Fruit fly (Drosophila melanogaster) whole organism, embryonic: Measurements from ENCODE around the gene CG43055.

ENCODE experiments used
- B-H1 ChIP-seq: fragments of 200-800 bp; sonication (Bioruptor generic); IDR thresholded peaks from 3 replicates; pipeline ENCODE4 v1.3.6; 2022; ENCODE audit warnings: missing biosample characterization, missing genetic modification characterization
- CG10147 ChIP-seq: fragments of 200-800 bp; sonication (Bioruptor generic); optimal IDR thresholded peaks from 2 replicates; lab custom pipeline; 2019; ENCODE audit warnings: missing biosample characterization, mild to moderate bottlenecking, missing genetic modification characterization, moderate library complexity
- CG11093 ChIP-seq: fragments of 200-800 bp; sonication (Bioruptor generic); IDR thresholded peaks from 3 replicates; pipeline ENCODE4 v1.3.6; 2022; ENCODE audit warnings: missing biosample characterization, missing genetic modification characterization
- CG12236 ChIP-seq: fragments of 200-800 bp; sonication (Bioruptor generic); optimal IDR thresholded peaks from 2 replicates; lab custom pipeline; 2016; ENCODE audit warnings: missing biosample characterization, missing genetic modification characterization
- CG14014 ChIP-seq: fragments of 200-800 bp; sonication (Bioruptor generic); IDR thresholded peaks from 2 replicates; pipeline ENCODE4 v1.3.6; 2022; ENCODE audit warnings: missing biosample characterization, missing genetic modification characterization
- CG1647 ChIP-seq: fragments of 200-800 bp; sonication (Bioruptor generic); optimal IDR thresholded peaks from 3 replicates; lab custom pipeline; 2016; ENCODE audit warnings: missing biosample characterization, missing genetic modification characterization
- CG16779 ChIP-seq: fragments of 200-800 bp; sonication (Bioruptor generic); IDR thresholded peaks from 2 replicates; pipeline ENCODE4 v1.3.6; 2022; ENCODE audit warnings: missing biosample characterization, missing genetic modification characterization
- CG17912 ChIP-seq: fragments of 200-800 bp; sonication (Bioruptor generic); optimal IDR thresholded peaks from 2 replicates; lab custom pipeline; 2018; ENCODE audit warnings: missing biosample characterization, mild to moderate bottlenecking, missing genetic modification characterization
- CG30020 ChIP-seq: fragments of 200-800 bp; optimal IDR thresholded peaks from 2 replicates; lab custom pipeline; 2019; ENCODE audit warnings: missing biosample characterization, mild to moderate bottlenecking, missing genetic modification characterization, moderate library complexity
- CG3065 ChIP-seq: fragments of 200-800 bp; sonication (Bioruptor generic); optimal IDR thresholded peaks from 2 replicates; lab custom pipeline; 2016; ENCODE audit warnings: missing biosample characterization, missing genetic modification characterization
- CG31441 ChIP-seq: fragments of 200-800 bp; sonication (Bioruptor generic); IDR thresholded peaks from 2 replicates; pipeline ENCODE4 v1.3.6; 2022; ENCODE audit warnings: missing biosample characterization, missing genetic modification characterization
- CG4424 ChIP-seq: fragments of 200-800 bp; sonication (Bioruptor generic); optimal IDR thresholded peaks from 3 replicates; lab custom pipeline; 2016; ENCODE audit warnings: missing biosample characterization, missing genetic modification characterization
- CG4730 ChIP-seq: fragments of 200-800 bp; sonication (Bioruptor generic); IDR thresholded peaks from 2 replicates; pipeline ENCODE4 v1.3.6; 2022; ENCODE audit warnings: missing biosample characterization, missing genetic modification characterization
- CG4854 ChIP-seq: fragments of 200-800 bp; sonication (Bioruptor generic); optimal IDR thresholded peaks from 2 replicates; lab custom pipeline; 2016; ENCODE audit warnings: missing biosample characterization, missing genetic modification characterization, inconsistent platforms
- CG6254 ChIP-seq: fragments of 200-800 bp; sonication (Bioruptor generic); optimal IDR thresholded peaks from 3 replicates; lab custom pipeline; 2017; ENCODE audit warnings: mild to moderate bottlenecking, missing biosample characterization, missing genetic modification reagents, missing genetic modification characterization
- CG7556 ChIP-seq: fragments of 200-800 bp; sonication (Bioruptor generic); optimal IDR thresholded peaks from 2 replicates; lab custom pipeline; 2017; ENCODE audit warnings: missing biosample characterization, mild to moderate bottlenecking, missing genetic modification characterization
- CG7987 ChIP-seq: fragments of 200-800 bp; sonication (Bioruptor generic); optimal IDR thresholded peaks from 2 replicates; lab custom pipeline; 2018; ENCODE audit warnings: missing biosample characterization, mild to moderate bottlenecking, missing genetic modification characterization, moderate library complexity
- CG9876 ChIP-seq: fragments of 200-800 bp; sonication (Bioruptor generic); optimal IDR thresholded peaks from 2 replicates; lab custom pipeline; 2016; ENCODE audit warnings: missing biosample characterization, missing genetic modification characterization
- CTCF ChIP-seq: fragments of 200-800 bp; sonication (Bioruptor generic); optimal IDR thresholded peaks from 2 replicates; lab custom pipeline; 2017; ENCODE audit warnings: missing biosample characterization, mild to moderate bottlenecking, missing genetic modification characterization, moderate library complexity
- Dek ChIP-seq: fragments of 200-800 bp; sonication (Bioruptor generic); optimal IDR thresholded peaks from 3 replicates; lab custom pipeline; 2019; ENCODE audit warnings: missing biosample characterization, mild to moderate bottlenecking, missing genetic modification characterization, moderate library complexity
- Ets97D ChIP-seq: fragments of 200-800 bp; sonication (Bioruptor generic); optimal IDR thresholded peaks from 3 replicates; lab custom pipeline; 2016; ENCODE audit warnings: missing biosample characterization, missing genetic modification characterization
- HLH54F ChIP-seq: fragments of 200-800 bp; sonication (Bioruptor generic); optimal IDR thresholded peaks from 3 replicates; lab custom pipeline; 2016; ENCODE audit warnings: missing biosample characterization, missing genetic modification characterization
- Hand ChIP-seq: fragments of 200-800 bp; sonication (Bioruptor generic); optimal IDR thresholded peaks from 2 replicates; lab custom pipeline; 2017; ENCODE audit warnings: mild to moderate bottlenecking, missing biosample characterization, missing genetic modification reagents, missing genetic modification characterization
- HmgZ ChIP-seq: fragments of 200-800 bp; sonication (Bioruptor generic); optimal IDR thresholded peaks from 2 replicates; lab custom pipeline; 2018; ENCODE audit warnings: missing biosample characterization, mild to moderate bottlenecking, missing genetic modification characterization
- Hmx ChIP-seq: fragments of 200-800 bp; sonication (Bioruptor generic); optimal IDR thresholded peaks from 2 replicates; lab custom pipeline; 2016; ENCODE audit warnings: missing biosample characterization, missing genetic modification characterization
- Lhr ChIP-seq: fragments of 200-800 bp; sonication (Bioruptor generic); optimal IDR thresholded peaks from 3 replicates; lab custom pipeline; 2017; ENCODE audit warnings: mild to moderate bottlenecking, missing biosample characterization, missing genetic modification reagents, missing genetic modification characterization
- Med ChIP-seq: fragments of 200-800 bp; sonication (Bioruptor generic); peaks from one replicate; lab custom pipeline; 2016; ENCODE audit warnings: missing biosample characterization, missing genetic modification characterization, mild to moderate bottlenecking, inconsistent platforms, moderate library complexity
- Meics ChIP-seq: fragments of 200-800 bp; sonication (Bioruptor generic); optimal IDR thresholded peaks from 2 replicates; lab custom pipeline; 2017; ENCODE audit warnings: missing biosample characterization, mild to moderate bottlenecking, missing genetic modification characterization
- NC2α ChIP-seq: fragments of 200-800 bp; sonication (Bioruptor generic); optimal IDR thresholded peaks from 2 replicates; lab custom pipeline; 2016; ENCODE audit warnings: missing biosample characterization, missing genetic modification characterization
- Poxn ChIP-seq: fragments of 200-800 bp; sonication (Bioruptor generic); IDR thresholded peaks from 2 replicates; pipeline ENCODE4 v1.3.6; 2022; ENCODE audit warnings: missing biosample characterization, missing genetic modification characterization
- cad ChIP-seq: fragments of >200 bp; optimal IDR thresholded peaks from 2 replicates; lab custom pipeline; 2017; ENCODE audit warnings: missing biosample characterization, missing genetic modification characterization
- dan ChIP-seq: fragments of 200-800 bp; sonication (Bioruptor generic); IDR thresholded peaks from 2 replicates; pipeline ENCODE4 v1.3.6; 2022; ENCODE audit warnings: missing biosample characterization, missing genetic modification characterization
- danr ChIP-seq: fragments of 200-800 bp; sonication (Bioruptor generic); IDR thresholded peaks from 2 replicates; pipeline ENCODE4 v1.3.6; 2022; ENCODE audit warnings: missing biosample characterization, missing genetic modification characterization
- dpn ChIP-seq, 2 experiments: fragments of 200-800 bp; sonication (Bioruptor generic); optimal IDR thresholded peaks; 3 replicates each; lab custom pipeline; 2016; ENCODE audit warnings: missing biosample characterization in 2 of 2, missing genetic modification characterization in 2 of 2
- ems ChIP-seq: fragments of 200-800 bp; sonication (Bioruptor generic); optimal IDR thresholded peaks from 3 replicates; lab custom pipeline; 2016; ENCODE audit warnings: missing biosample characterization, missing genetic modification characterization
- esg ChIP-seq: fragments of 200-800 bp; sonication (Bioruptor generic); conservative IDR thresholded peaks from 2 replicates; pipeline ENCODE4 v1.3.6; 2022; ENCODE audit warnings: missing biosample characterization, missing genetic modification characterization
- gcm ChIP-seq: fragments of 200-800 bp; sonication (Bioruptor generic); optimal IDR thresholded peaks from 2 replicates; lab custom pipeline; 2019; ENCODE audit warnings: missing biosample characterization, mild to moderate bottlenecking, missing genetic modification characterization, moderate library complexity
- h ChIP-seq: fragments of >200 bp; optimal IDR thresholded peaks from 2 replicates; lab custom pipeline; 2017
- jumu ChIP-seq: fragments of 200-800 bp; sonication (Bioruptor generic); optimal IDR thresholded peaks from 3 replicates; lab custom pipeline; 2016; ENCODE audit warnings: missing biosample characterization, missing genetic modification characterization
- luna ChIP-seq: fragments of 200-800 bp; sonication (Bioruptor generic); optimal IDR thresholded peaks from 2 replicates; lab custom pipeline; 2016; ENCODE audit warnings: missing biosample characterization, missing genetic modification characterization
- oc ChIP-seq: fragments of 200-800 bp; sonication (Bioruptor generic); optimal IDR thresholded peaks from 2 replicates; lab custom pipeline; 2018; ENCODE audit warnings: missing biosample characterization, mild to moderate bottlenecking, missing genetic modification characterization, moderate library complexity
- odd ChIP-seq: fragments of 200-800 bp; sonication (Bioruptor generic); optimal IDR thresholded peaks from 2 replicates; lab custom pipeline; 2017; ENCODE audit warnings: missing biosample characterization, mild to moderate bottlenecking, missing genetic modification characterization
- pan ChIP-seq, 4 experiments: fragments of >200 bp in 3 of 4; fragments of 200-800 bp in 1 of 4; sonication (Bioruptor generic) in 1 of 4; optimal IDR thresholded peaks in 3 of 4; IDR thresholded peaks in 1 of 4; 2 replicates each; pipeline versions ENCODE4 v1.3.6 to Lab custom; 2017 to 2022; ENCODE audit warnings: missing biosample characterization in 2 of 4, missing genetic modification characterization in 2 of 4, mixed read lengths in 1 of 4
- pum ChIP-seq: fragments of 200-800 bp; sonication (Bioruptor generic); optimal IDR thresholded peaks from 2 replicates; lab custom pipeline; 2016; ENCODE audit warnings: missing biosample characterization, missing genetic modification characterization
- pzg ChIP-seq: fragments of 200-800 bp; sonication (Bioruptor generic); optimal IDR thresholded peaks from 3 replicates; lab custom pipeline; 2018; ENCODE audit warnings: missing biosample characterization, mild to moderate bottlenecking, missing genetic modification characterization, moderate library complexity
- salm ChIP-seq: fragments of 200-800 bp; sonication (Bioruptor generic); optimal IDR thresholded peaks from 2 replicates; lab custom pipeline; 2018; ENCODE audit warnings: missing biosample characterization, mild to moderate bottlenecking, missing genetic modification characterization
- sim ChIP-seq: fragments of 200-800 bp; sonication (Bioruptor generic); IDR thresholded peaks from 2 replicates; pipeline ENCODE4 v1.3.6; 2022; ENCODE audit warnings: missing biosample characterization, missing genetic modification characterization
- sna ChIP-seq: fragments of 200-800 bp; sonication (Bioruptor generic); IDR thresholded peaks from 2 replicates; pipeline ENCODE4 v1.3.6; 2022; ENCODE audit warnings: missing biosample characterization, missing genetic modification characterization; ENCODE audit not compliant: partially characterized antibody
- sr ChIP-seq: fragments of 200-800 bp; sonication (Bioruptor generic); IDR thresholded peaks from 3 replicates; pipeline ENCODE4 v1.3.6; 2022; ENCODE audit warnings: missing biosample characterization, missing genetic modification characterization
- unc-4 ChIP-seq: fragments of 200-800 bp; sonication (Bioruptor generic); IDR thresholded peaks from 2 replicates; pipeline ENCODE4 v1.3.6; 2022; ENCODE audit warnings: missing biosample characterization, missing genetic modification characterization; ENCODE audit not compliant: partially characterized antibody
- wor ChIP-seq: fragments of 200-800 bp; sonication (Bioruptor generic); IDR thresholded peaks from 2 replicates; pipeline ENCODE4 v1.3.6; 2022; ENCODE audit warnings: missing biosample characterization, missing genetic modification characterization

CG43055 gene

dm6 chr2L:4454009-4454689 is 43.2 kb downstream of the CG43055 start, which contains the start of the genes Secp43 and ND-B8 (continued):
- TF ChIP-seq oc (tag; lab: Kevin White, UChicago), result no peak
- peak; percentile 73 for TF ChIP-seq HmgZ (tag; lab: Kevin White, UChicago)
- TF ChIP-seq NC2α (GFP tag; lab: Kevin White, UChicago), result no peak
- TF ChIP-seq CG9876 (GFP tag; lab: Kevin White, UChicago), result no peak
- no peak for TF ChIP-seq danr (GFP tag; lab: Robert Waterston, UW)
- TF ChIP-seq Med (GFP tag; lab: Kevin White, UChicago), result peak; percentile 81
- TF ChIP-seq salm (tag; lab: Kevin White, UChicago), result no peak
- no peak for TF ChIP-seq gcm (GFP tag; lab: Kevin White, UChicago)
- no peak for TF ChIP-seq CG7556 (GFP tag; lab: Kevin White, UChicago)
- no peak for TF ChIP-seq CG14014 (GFP tag; lab: Robert Waterston, UW)
- no peak for TF ChIP-seq wor (GFP tag; lab: Robert Waterston, UW)
- peak; percentile 72 for TF ChIP-seq CTCF (GFP tag; lab: Kevin White, UChicago)
- no peak for TF ChIP-seq CG3065 (GFP tag; lab: Kevin White, UChicago)
- TF ChIP-seq pan (optimal IDR thresholded peaks at IDR 0.05; lab: Kevin White, UChicago), result no peak
- no peak for TF ChIP-seq pan (GFP tag; optimal IDR thresholded peaks at IDR 0.05 in 1 of 2, IDR thresholded peaks at IDR 0.05 in 1 of 2)
- TF ChIP-seq CG10147 (GFP tag; lab: Kevin White, UChicago), result peak; percentile 0
- TF ChIP-seq pzg (GFP tag; lab: Kevin White, UChicago), result peak; percentile 91
- no peak for TF ChIP-seq luna (GFP tag; lab: Kevin White, UChicago)
- TF ChIP-seq esg, result no peak
- TF ChIP-seq odd, result no peak
- TF ChIP-seq CG30020, result peak; percentile 18
- peak; percentile 11 for TF ChIP-seq CG17912
- TF ChIP-seq Hand (GFP tag; lab: Kevin White, UChicago), result no peak
- TF ChIP-seq Dek, result peak; percentile 27
- no peak for TF ChIP-seq CG4854 (GFP tag; lab: Kevin White, UChicago)
- no peak for TF ChIP-seq pum (GFP tag; lab: Kevin White, UChicago)
- no peak for TF ChIP-seq dpn (GFP tag; optimal IDR thresholded peaks at IDR 0.05; lab: Kevin White, UChicago)
- no peak for TF ChIP-seq CG7987 (GFP tag; lab: Kevin White, UChicago)
- no peak for TF ChIP-seq HLH54F
- TF ChIP-seq h (lab: Kevin White, UChicago), result no peak
- peak; percentile 44; the same call in 1 of the 2 replicates for TF ChIP-seq sna (GFP tag; lab: Robert Waterston, UW)
- no peak for TF ChIP-seq ems (GFP tag; lab: Kevin White, UChicago)
- TF ChIP-seq cad (GFP tag; lab: Kevin White, UChicago), result no peak
- TF ChIP-seq Hmx (GFP tag; lab: Kevin White, UChicago), result no peak
- peak; percentile 70 for TF ChIP-seq Lhr
- peak; percentile 78 for TF ChIP-seq unc-4 (GFP tag; lab: Robert Waterston, UW)
- no peak for TF ChIP-seq Meics (GFP tag; lab: Kevin White, UChicago)
- no peak for TF ChIP-seq CG12236
- no peak for TF ChIP-seq B-H1 (GFP tag; lab: Robert Waterston, UW)
- TF ChIP-seq CG6254 (GFP tag; lab: Kevin White, UChicago), result no peak
- no peak for TF ChIP-seq sim (GFP tag; lab: Robert Waterston, UW)
- TF ChIP-seq sr (GFP tag; lab: Robert Waterston, UW), result no peak
- peak; percentile 81 for TF ChIP-seq Ets97D
- TF ChIP-seq CG1647, result no peak
- TF ChIP-seq CG4730 (GFP tag; lab: Robert Waterston, UW), result no peak
- TF ChIP-seq CG4424 (GFP tag; lab: Kevin White, UChicago), result no peak
- no peak for TF ChIP-seq dan
- TF ChIP-seq CG31441, result no peak
- TF ChIP-seq Poxn, result no peak
- TF ChIP-seq CG16779 (GFP tag; lab: Robert Waterston, UW), result no peak
- TF ChIP-seq jumu (GFP tag; lab: Kevin White, UChicago), result no peak
- no peak for TF ChIP-seq CG11093 (GFP tag; lab: Robert Waterston, UW)
